Worm (Caenorhabditis elegans): ENCODE results near the gene tufm-1.

tufm-1 gene

DNA sequence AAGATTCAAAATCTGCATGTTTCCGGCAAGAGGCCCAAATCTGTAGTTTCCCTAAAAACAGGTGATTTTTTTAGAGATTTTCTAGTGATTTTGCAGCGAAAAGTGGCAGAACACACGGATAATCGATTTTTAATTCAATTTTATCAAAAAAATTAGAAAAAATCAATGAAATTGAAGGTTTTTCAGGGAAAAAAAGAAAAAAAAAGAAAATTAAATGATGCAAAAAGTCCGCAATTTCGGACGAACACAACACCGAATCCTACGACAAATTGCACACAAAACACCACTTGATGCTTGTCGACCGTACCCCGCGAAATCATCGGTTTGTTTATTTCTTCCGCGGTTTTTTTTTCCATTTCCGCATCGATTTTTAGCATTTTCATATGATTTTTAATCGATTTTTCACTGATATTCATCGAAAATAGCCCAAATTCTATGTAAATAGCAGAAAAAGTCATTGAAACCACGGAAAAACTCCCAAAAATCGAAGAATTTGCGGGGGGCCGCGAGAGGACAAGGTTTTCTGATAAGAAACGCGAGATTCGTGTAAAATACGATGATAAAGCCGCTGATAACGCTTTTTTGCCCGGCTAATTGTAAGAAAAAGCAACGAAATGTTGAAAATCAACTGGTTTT lies at the start of gene tufm-1:
TSS of gene tufm-1 (minus strand) at position 51 of the 636 bp plus-strand sequence.
- TF ChIP-seq grh-1 (GFP tag; IDR thresholded peaks at IDR 0.05) (no peak), unc-86 (tag; optimal IDR thresholded peaks at IDR 0.05) (no peak), hpl-2 (GFP tag; optimal IDR thresholded peaks at IDR 0.05) (no peak), hlh-17 (GFP tag; optimal IDR thresholded peaks at IDR 0.05; ENCODE audit: borderline replicate concordance) (no peak), zag-1 (tag; optimal IDR thresholded peaks at IDR 0.05) (no peak), C16A3.4 (tag; optimal IDR thresholded peaks at IDR 0.05) (peak; percentile 47), lin-13 (GFP tag; optimal IDR thresholded peaks at IDR 0.05) (peak; percentile 36), ceh-90 (tag; optimal IDR thresholded peaks at IDR 0.05) (no peak), unc-130 (tag; optimal IDR thresholded peaks at IDR 0.05) (peak; percentile 18), swsn-7 (tag; optimal IDR thresholded peaks at IDR 0.05) (peak; percentile 28), mef-2 (tag; optimal IDR thresholded peaks at IDR 0.05) (no peak), fkh-8 (tag; optimal IDR thresholded peaks at IDR 0.05) (peak; percentile 50), C34B4.2 (tag; optimal IDR thresholded peaks at IDR 0.05) (no peak), lin-14 (GFP tag; optimal IDR thresholded peaks at IDR 0.05) (no peak), nhr-47 (tag; optimal IDR thresholded peaks at IDR 0.05) (peak; percentile 64), nhr-71 (tag; optimal IDR thresholded peaks at IDR 0.05) (peak; percentile 56), irx-1 (tag; optimal IDR thresholded peaks at IDR 0.05) (no peak), lsy-2 (tag; optimal IDR thresholded peaks at IDR 0.05) (peak; percentile 93 to 98), tbx-2 (tag; optimal IDR thresholded peaks at IDR 0.05) (peak; percentile 57), mdl-1 (tag; optimal IDR thresholded peaks at IDR 0.05) (peak in 1 of 2 experiments; percentile 26), skn-1 (tag; optimal IDR thresholded peaks at IDR 0.05) (peak; percentile 59), lin-15B (tag; optimal IDR thresholded peaks at IDR 0.05) (peak; percentile 33), rnt-1 (tag; optimal IDR thresholded peaks at IDR 0.05) (no peak), xbp-1 (tag; optimal IDR thresholded peaks at IDR 0.05) (peak; percentile 34), elt-3 (tag; optimal IDR thresholded peaks at IDR 0.05) (peak in 1 of 6 experiments; percentile 31), ztf-11 (tag; optimal IDR thresholded peaks at IDR 0.05) (no peak), efl-1 (optimal IDR thresholded peaks at IDR 0.05) (peak; percentile 73 to 75), efl-1 (GFP tag; optimal IDR thresholded peaks at IDR 0.05 in 1 of 2) (peak; percentile 78 to 97), Y116A8C.19 (tag; optimal IDR thresholded peaks at IDR 0.05; ENCODE audit: borderline replicate concordance) (no peak), snpc-4 (tag; optimal IDR thresholded peaks at IDR 0.05) (peak; percentile 10), ets-5 (GFP tag; IDR thresholded peaks at IDR 0.05) (no peak), mab-9 (GFP tag; IDR thresholded peaks at IDR 0.05) (no peak), nhr-85 (tag) (peak; percentile 52), elt-2 (tag; optimal IDR thresholded peaks at IDR 0.05) (peak; percentile 21), sptf-1 (tag; optimal IDR thresholded peaks at IDR 0.05) (no peak), ceh-82 (tag; optimal IDR thresholded peaks at IDR 0.05) (peak; percentile 22 to 74 (median 37)), dpl-1 (GFP tag; optimal IDR thresholded peaks at IDR 0.05) (peak; percentile 62 to 74 (median 65)), blmp-1 (tag; optimal IDR thresholded peaks at IDR 0.05) (peak; percentile 13), pag-3 (tag; optimal IDR thresholded peaks at IDR 0.05; ENCODE audit: borderline replicate concordance, insufficient read depth) (no peak), nhr-237 (tag; optimal IDR thresholded peaks at IDR 0.05) (no peak), F16B12.6 (tag; optimal IDR thresholded peaks at IDR 0.05) (peak; percentile 95), unc-30 (tag; optimal IDR thresholded peaks at IDR 0.05) (no peak), dsc-1 (tag; optimal IDR thresholded peaks at IDR 0.05) (peak; percentile 49), mep-1 (tag; optimal IDR thresholded peaks at IDR 0.05) (peak; percentile 61), lin-35 (GFP tag; optimal IDR thresholded peaks at IDR 0.05) (peak; percentile 74 to 78), nhr-19 (GFP tag; conservative IDR thresholded peaks at IDR 0.05) (peak; percentile 11; the same call in 1 of the 2 replicates), alr-1 (tag; optimal IDR thresholded peaks at IDR 0.05; ENCODE audit: borderline replicate concordance) (no peak), snu-23 (GFP tag; optimal IDR thresholded peaks at IDR 0.05) (peak; percentile 75), jun-1 (tag; optimal IDR thresholded peaks at IDR 0.05) (peak; percentile 47), pax-3 (tag; optimal IDR thresholded peaks at IDR 0.05) (no peak), nhr-11 (tag; optimal IDR thresholded peaks at IDR 0.05) (no peak)

Data from whole organism, L1 larva.